Worm (Caenorhabditis elegans): ENCODE results near the gene tag-234.

- TF ChIP-seq unc-62 (GFP tag; optimal IDR thresholded peaks at IDR 0.05) (no peak), bed-3 (GFP tag; optimal IDR thresholded peaks at IDR 0.05) (no peak), sptf-1 (tag; optimal IDR thresholded peaks at IDR 0.05) (no peak), nhr-237 (tag; optimal IDR thresholded peaks at IDR 0.05) (no peak), M03D4.4 (tag; optimal IDR thresholded peaks at IDR 0.05) (no peak), elt-1 (tag; optimal IDR thresholded peaks at IDR 0.05; ENCODE audit: borderline replicate concordance, insufficient read depth) (no peak), elt-3 (tag; optimal IDR thresholded peaks at IDR 0.05) (no peak), nhr-12 (tag; optimal IDR thresholded peaks at IDR 0.05) (no peak), unc-39 (tag; optimal IDR thresholded peaks at IDR 0.05) (no peak), zip-8 (tag; optimal IDR thresholded peaks at IDR 0.05) (no peak), snpc-4 (tag; optimal IDR thresholded peaks at IDR 0.05) (no peak)
Observed at ce11 chrII:5846181-5846580, 17.8 kb upstream of the tag-234 start.

All from whole organism, mixed stage, embryonic.